Worm (Caenorhabditis elegans): ENCODE results near the gene psa-3.
A peak's percentile ranks its signal among the peaks of the same experiment; 100 is the strongest.

Gene psa-3

DNA sequence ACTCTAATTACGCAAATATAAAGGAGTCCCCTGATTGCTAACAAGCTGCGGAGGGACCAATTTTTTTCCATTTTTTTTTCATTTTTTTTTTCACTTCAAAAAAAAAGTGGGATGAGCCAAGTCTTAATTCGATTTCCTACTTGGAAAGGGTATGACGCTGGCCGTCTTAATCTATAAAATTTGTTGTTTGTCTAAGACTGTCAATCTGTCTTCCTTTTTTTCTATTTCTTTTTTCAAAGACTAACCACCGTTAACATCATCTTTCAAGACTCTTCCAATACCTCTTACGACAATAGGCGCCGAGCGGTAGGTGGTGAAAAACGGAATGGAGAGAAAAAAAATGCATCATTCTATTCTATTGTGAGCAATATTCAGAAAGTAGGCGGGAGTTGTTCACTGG is 57.3 kb downstream of the psa-3 start:
- TF ChIP-seq lin-13 (GFP tag; optimal IDR thresholded peaks at IDR 0.05): no peak
- TF ChIP-seq egl-27 (tag; optimal IDR thresholded peaks at IDR 0.05): no peak
- no peak for TF ChIP-seq crh-2 (tag; optimal IDR thresholded peaks at IDR 0.05)
- no peak for TF ChIP-seq alr-1 (tag; optimal IDR thresholded peaks at IDR 0.05)
- no peak for TF ChIP-seq zag-1 (tag; optimal IDR thresholded peaks at IDR 0.05)

DNA sequence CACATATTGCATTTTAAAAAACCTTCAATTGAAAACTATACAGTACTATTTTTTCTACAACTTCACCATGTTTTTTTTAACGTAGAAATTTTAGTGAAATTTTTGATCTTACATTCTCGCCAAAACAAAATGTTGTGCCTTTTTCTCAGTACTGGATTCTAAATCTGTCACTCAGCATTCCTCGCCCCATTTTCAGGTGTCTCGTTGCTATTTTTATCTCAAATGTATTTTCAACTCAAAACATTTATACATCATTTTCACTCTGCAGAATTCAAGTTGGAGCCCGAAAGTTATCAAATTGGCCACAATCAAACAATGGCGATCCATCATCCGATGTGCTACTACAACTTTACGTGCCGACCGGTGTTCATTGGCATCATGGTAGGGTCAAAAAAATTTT is 58.3 kb downstream of the psa-3 start, which contains the start of gene sprr-1:
TSS of gene sprr-1 (plus strand) at position 269 of the 400 bp plus-strand sequence.
- no peak for TF ChIP-seq mab-5 (tag; optimal IDR thresholded peaks at IDR 0.05)
- TF ChIP-seq aly-2 (tag; optimal IDR thresholded peaks at IDR 0.05): no peak
- no peak for TF ChIP-seq egl-27 (tag; optimal IDR thresholded peaks at IDR 0.05)
- TF ChIP-seq R02D3.7 (tag; optimal IDR thresholded peaks at IDR 0.05): no peak
- TF ChIP-seq ztf-1 (GFP tag; conservative IDR thresholded peaks at IDR 0.05): no peak
- TF ChIP-seq ama-1 (optimal IDR thresholded peaks at IDR 0.05): no peak
- TF ChIP-seq dmd-4 (tag; optimal IDR thresholded peaks at IDR 0.05): no peak
- TF ChIP-seq ZK546.5 (tag; optimal IDR thresholded peaks at IDR 0.05): no peak
- no peak for TF ChIP-seq sma-9 (GFP tag; optimal IDR thresholded peaks at IDR 0.05)
- TF ChIP-seq sma-9 (tag; optimal IDR thresholded peaks at IDR 0.05): no peak
- TF ChIP-seq nhr-25 (tag; optimal IDR thresholded peaks at IDR 0.05): no peak
- TF ChIP-seq nhr-12 (tag; optimal IDR thresholded peaks at IDR 0.05): no peak
- TF ChIP-seq mbf-1 (tag; optimal IDR thresholded peaks at IDR 0.05): no peak
- TF ChIP-seq ztf-11 (tag; optimal IDR thresholded peaks at IDR 0.05): no peak
- TF ChIP-seq F13H6.1 (tag; optimal IDR thresholded peaks at IDR 0.05): no peak
- TF ChIP-seq lin-39 (tag; optimal IDR thresholded peaks at IDR 0.05): no peak
- TF ChIP-seq skn-1 (tag; optimal IDR thresholded peaks at IDR 0.05): no peak
- TF ChIP-seq elt-3 (tag; optimal IDR thresholded peaks at IDR 0.05): no peak
- TF ChIP-seq unc-39 (tag; optimal IDR thresholded peaks at IDR 0.05): no peak
- TF ChIP-seq sem-4 (tag; optimal IDR thresholded peaks at IDR 0.05): no peak
- TF ChIP-seq sma-3 (GFP tag; optimal IDR thresholded peaks at IDR 0.05): no peak

DNA sequence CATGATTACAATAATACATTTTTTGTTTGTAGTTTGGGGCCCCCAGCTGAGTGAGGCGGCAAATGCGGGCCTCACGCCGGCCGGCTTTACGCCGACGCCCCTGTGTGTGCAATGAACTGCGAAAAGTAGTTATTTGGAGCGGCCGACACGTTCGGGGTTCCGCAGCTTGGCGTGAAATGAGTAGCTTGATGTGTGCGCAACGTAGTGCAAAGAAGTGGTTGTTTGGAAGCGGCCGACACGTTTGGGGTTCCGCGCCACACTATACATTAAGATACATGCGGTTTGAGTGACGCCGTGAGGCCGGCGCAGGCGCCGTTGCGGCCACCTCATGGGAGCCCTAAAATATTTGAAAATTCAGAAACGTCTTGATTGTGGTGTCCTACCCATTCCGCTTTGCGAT is 60.9 kb downstream of the psa-3 start:
- no peak for TF ChIP-seq unc-55 (GFP tag; optimal IDR thresholded peaks at IDR 0.05)
- no peak for TF ChIP-seq blmp-1 (tag; optimal IDR thresholded peaks at IDR 0.05; ENCODE audit: insufficient read depth)
- no peak for TF ChIP-seq ceh-16 (tag; optimal IDR thresholded peaks at IDR 0.05)
- TF ChIP-seq snpc-4 (tag; optimal IDR thresholded peaks at IDR 0.05): peak; percentile 24
- TF ChIP-seq peb-1 (tag; optimal IDR thresholded peaks at IDR 0.05): no peak
- no peak for TF ChIP-seq crh-2 (tag; optimal IDR thresholded peaks at IDR 0.05)
- TF ChIP-seq aly-2 (tag; optimal IDR thresholded peaks at IDR 0.05): no peak
